Worm (Caenorhabditis elegans): Measurements from ENCODE around the gene F07H5.10.
A peak's percentile ranks its signal among the peaks of the same experiment; 100 is the strongest.

F07H5.10 gene

ce11 chrII:8844465-8845126 is 36.2 kb upstream of the F07H5.10 start, which contains the start of gene F46C5.6 (continued):
- TF ChIP-seq mes-2 (tag; optimal IDR thresholded peaks at IDR 0.05; ENCODE audit: poor library complexity, severe bottlenecking), result no peak

ce11 chrII:8839025-8839424 is 30.6 kb upstream of the F07H5.10 start, which contains the start of gene F46C5.7:
F46C5.7 (plus strand) TSS chrII:8839325.
- no peak for TF ChIP-seq lin-15B (tag; optimal IDR thresholded peaks at IDR 0.05)
- TF ChIP-seq nhr-25 (tag; optimal IDR thresholded peaks at IDR 0.05; ENCODE audit: borderline replicate concordance, insufficient read depth), result no peak
- no peak for TF ChIP-seq unc-39 (tag; optimal IDR thresholded peaks at IDR 0.05)
- TF ChIP-seq set-16 (GFP tag; IDR thresholded peaks at IDR 0.05), result no peak
- no peak for TF ChIP-seq skn-1 (tag; optimal IDR thresholded peaks at IDR 0.05)
- TF ChIP-seq nhr-76 (tag; optimal IDR thresholded peaks at IDR 0.05), result no peak
- no peak for TF ChIP-seq ZK337.2 (GFP tag; IDR thresholded peaks at IDR 0.05)
- no peak for TF ChIP-seq rbr-2 (tag; optimal IDR thresholded peaks at IDR 0.05)
- no peak for TF ChIP-seq nhr-48 (tag; optimal IDR thresholded peaks at IDR 0.05)
- TF ChIP-seq egl-27 (tag; optimal IDR thresholded peaks at IDR 0.05), result no peak
- TF ChIP-seq T20F7.1 (GFP tag; optimal IDR thresholded peaks at IDR 0.05), result no peak
- TF ChIP-seq daf-12 (tag; optimal IDR thresholded peaks at IDR 0.05), result no peak
- no peak for TF ChIP-seq nhr-10 (tag; optimal IDR thresholded peaks at IDR 0.05)
- no peak for TF ChIP-seq ceh-44 (GFP tag; IDR thresholded peaks at IDR 0.05)

- TF ChIP-seq nhr-10 (tag; optimal IDR thresholded peaks at IDR 0.05), result no peak
- no peak for TF ChIP-seq saeg-2 (GFP tag; IDR thresholded peaks at IDR 0.05)
- no peak for TF ChIP-seq hlh-30 (tag; optimal IDR thresholded peaks at IDR 0.05; ENCODE audit: insufficient read depth)
- TF ChIP-seq fkh-10 (GFP tag; optimal IDR thresholded peaks at IDR 0.05), result peak; percentile 76
- TF ChIP-seq unc-62 (GFP tag; optimal IDR thresholded peaks at IDR 0.05 in 1 of 2), result peak in 1 of 2 experiments; percentile 35
- TF ChIP-seq unc-62 (tag; optimal IDR thresholded peaks at IDR 0.05), result no peak
- TF ChIP-seq tra-1 (GFP tag; IDR thresholded peaks at IDR 0.05), result no peak
- TF ChIP-seq mdt-29 (GFP tag; IDR thresholded peaks at IDR 0.05), result no peak
These were observed 27.5 kb upstream of the F07H5.10 start, which contains the start of gene F46C5.4 for ce11 chrII:8835857-8836256. F46C5.4 (plus strand) TSS chrII:8836078.

- no peak for TF ChIP-seq lin-15B (tag; optimal IDR thresholded peaks at IDR 0.05)
- TF ChIP-seq egl-43 (GFP tag; IDR thresholded peaks at IDR 0.05), result no peak
- no peak for TF ChIP-seq attf-4 (tag; optimal IDR thresholded peaks at IDR 0.05)
- TF ChIP-seq dmd-6 (GFP tag; IDR thresholded peaks at IDR 0.05), result no peak
- no peak for TF ChIP-seq unc-130 (GFP tag; optimal IDR thresholded peaks at IDR 0.05)
- peak; percentile 94 for TF ChIP-seq aha-1 (tag)
These were observed 24.6 kb upstream of the F07H5.10 start for ce11 chrII:8832941-8833340.

- 0 out of 2 replicates have a peak, but pooled peaks have one; percentile 37 for TF ChIP-seq ctbp-1 (GFP tag; IDR thresholded peaks at IDR 0.05)
- peak; percentile 20 for TF ChIP-seq aha-1 (tag)
- no peak for TF ChIP-seq T20F7.1 (GFP tag; optimal IDR thresholded peaks at IDR 0.05)
These were observed 22.5 kb upstream of the F07H5.10 start for ce11 chrII:8830917-8831316.

DNA sequence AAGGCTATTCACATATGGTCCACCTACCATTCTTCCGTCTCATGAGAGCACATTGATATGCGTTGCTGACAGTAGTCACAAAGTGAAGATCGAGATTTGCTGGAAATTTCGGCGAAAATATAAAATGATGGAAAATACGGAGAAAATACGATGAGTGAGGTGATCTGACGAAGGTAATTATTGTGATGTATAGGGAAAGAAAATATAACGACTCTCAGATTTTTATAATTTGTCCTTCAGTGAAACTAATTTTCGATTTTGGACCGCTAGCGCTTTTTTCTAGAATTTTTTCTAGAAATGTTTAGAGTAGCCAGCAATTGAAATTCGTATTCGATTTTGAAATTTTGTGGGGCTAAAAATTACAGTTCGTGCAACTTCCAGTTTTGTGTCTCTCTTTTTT is 20.8 kb upstream of the F07H5.10 start, which contains the start of gene F46C5.2:
F46C5.2 (minus strand) TSS at position 101 of the 400 bp plus-strand sequence.
- TF ChIP-seq lir-3 (tag; optimal IDR thresholded peaks at IDR 0.05) (no peak), hlh-30 (tag; optimal IDR thresholded peaks at IDR 0.05; ENCODE audit: insufficient read depth) (no peak), rbr-2 (tag; optimal IDR thresholded peaks at IDR 0.05) (no peak), daf-19 (GFP tag; conservative IDR thresholded peaks at IDR 0.05) (no peak), lin-38 (GFP tag; IDR thresholded peaks at IDR 0.05) (no peak), nhr-77 (tag; optimal IDR thresholded peaks at IDR 0.05) (no peak), ztf-7 (tag; optimal IDR thresholded peaks at IDR 0.05) (no peak), gei-8 (GFP tag; optimal IDR thresholded peaks at IDR 0.05) (no peak), unc-39 (tag; optimal IDR thresholded peaks at IDR 0.05) (no peak), spr-3 (GFP tag; optimal IDR thresholded peaks at IDR 0.05) (no peak), Y48G9A.11 (GFP tag; IDR thresholded peaks at IDR 0.05) (no peak), dpl-1 (GFP tag; optimal IDR thresholded peaks at IDR 0.05) (no peak), nhr-10 (tag; optimal IDR thresholded peaks at IDR 0.05) (no peak), ceh-32 (tag; optimal IDR thresholded peaks at IDR 0.05; ENCODE audit: poor library complexity) (no peak), pqm-1 (tag; optimal IDR thresholded peaks at IDR 0.05) (no peak), dmd-8 (GFP tag; IDR thresholded peaks at IDR 0.05) (no peak)
